Worm (Caenorhabditis elegans): Measurements from ENCODE around the gene pos-1.

The pos-1 gene

ce11 chrV:8409594-8409993 is 4.3 kb upstream of the pos-1 start:
- no peak for TF ChIP-seq Y5F2A.4 (GFP tag; optimal IDR thresholded peaks at IDR 0.05)
- no peak for TF ChIP-seq unc-39 (tag; optimal IDR thresholded peaks at IDR 0.05)
- TF ChIP-seq lin-29 (GFP tag; IDR thresholded peaks at IDR 0.05) = no peak
- no peak for TF ChIP-seq daf-8 (GFP tag; IDR thresholded peaks at IDR 0.05)
- no peak for TF ChIP-seq Y48G9A.11 (GFP tag; IDR thresholded peaks at IDR 0.05)
- no peak for TF ChIP-seq lin-15B (tag; optimal IDR thresholded peaks at IDR 0.05)
- TF ChIP-seq D1046.2 (GFP tag; IDR thresholded peaks at IDR 0.05) = no peak
- TF ChIP-seq nhr-10 (tag; optimal IDR thresholded peaks at IDR 0.05) = no peak
- no peak for TF ChIP-seq T26A8.4 (GFP tag; IDR thresholded peaks at IDR 0.05)
- no peak for TF ChIP-seq ctbp-1 (GFP tag; IDR thresholded peaks at IDR 0.05)
- TF ChIP-seq hlh-11 (tag; optimal IDR thresholded peaks at IDR 0.05) = peak; percentile 67
- no peak for TF ChIP-seq mdt-29 (GFP tag; IDR thresholded peaks at IDR 0.05)
- TF ChIP-seq nhr-25 (tag; optimal IDR thresholded peaks at IDR 0.05; ENCODE audit: borderline replicate concordance, insufficient read depth) = no peak
- TF ChIP-seq mxl-3 (GFP tag; optimal IDR thresholded peaks at IDR 0.05) = peak; percentile 55
- TF ChIP-seq nhr-111 (GFP tag; optimal IDR thresholded peaks at IDR 0.05) = no peak
- no peak for TF ChIP-seq pqm-1 (tag; optimal IDR thresholded peaks at IDR 0.05)
- no peak for TF ChIP-seq aly-2 (tag; optimal IDR thresholded peaks at IDR 0.05)
- TF ChIP-seq zfp-2 (tag; optimal IDR thresholded peaks at IDR 0.05) = no peak
- TF ChIP-seq hlh-30 (tag; optimal IDR thresholded peaks at IDR 0.05; ENCODE audit: insufficient read depth) = peak; percentile 37
- TF ChIP-seq Y75B8A.6 (GFP tag; IDR thresholded peaks at IDR 0.05) = no peak
- TF ChIP-seq zip-11 (GFP tag; IDR thresholded peaks at IDR 0.05) = no peak
- TF ChIP-seq ceh-32 (tag; optimal IDR thresholded peaks at IDR 0.05; ENCODE audit: poor library complexity) = no peak
- TF ChIP-seq ztf-7 (tag; optimal IDR thresholded peaks at IDR 0.05) = no peak
- no peak for TF ChIP-seq ceh-20 (GFP tag; IDR thresholded peaks at IDR 0.05)
- TF ChIP-seq lin-39 (tag; optimal IDR thresholded peaks at IDR 0.05) = no peak
- no peak for TF ChIP-seq nhr-6 (tag; optimal IDR thresholded peaks at IDR 0.05)
- no peak for TF ChIP-seq nhr-102 (tag; optimal IDR thresholded peaks at IDR 0.05)
- peak in 1 of 2 experiments; percentile 37 for TF ChIP-seq unc-62 (GFP tag; optimal IDR thresholded peaks at IDR 0.05 in 1 of 2)
- no peak for TF ChIP-seq unc-62 (tag; optimal IDR thresholded peaks at IDR 0.05)
- no peak for TF ChIP-seq fos-1 (tag; optimal IDR thresholded peaks at IDR 0.05)
- TF ChIP-seq nhr-48 (tag; optimal IDR thresholded peaks at IDR 0.05) = no peak
- TF ChIP-seq ZK546.5 (tag; optimal IDR thresholded peaks at IDR 0.05) = no peak
- no peak for TF ChIP-seq ceh-44 (GFP tag; IDR thresholded peaks at IDR 0.05)
- TF ChIP-seq daf-12 (tag; optimal IDR thresholded peaks at IDR 0.05) = no peak
- TF ChIP-seq tag-97 (GFP tag; IDR thresholded peaks at IDR 0.05) = no peak
- no peak for TF ChIP-seq egl-43 (GFP tag; IDR thresholded peaks at IDR 0.05)
- TF ChIP-seq nhr-41 (GFP tag; IDR thresholded peaks at IDR 0.05) = no peak
- TF ChIP-seq ceh-82 (tag; optimal IDR thresholded peaks at IDR 0.05) = no peak
- TF ChIP-seq nhr-28 (tag; optimal IDR thresholded peaks at IDR 0.05) = peak; percentile 26
- no peak for TF ChIP-seq mxl-2 (GFP tag; conservative IDR thresholded peaks at IDR 0.05)
- TF ChIP-seq cey-2 (tag; optimal IDR thresholded peaks at IDR 0.05; ENCODE audit: borderline replicate concordance, insufficient read depth) = no peak
- no peak for TF ChIP-seq nhr-76 (tag; optimal IDR thresholded peaks at IDR 0.05)
- TF ChIP-seq zip-2 (tag; optimal IDR thresholded peaks at IDR 0.05) = no peak
- no peak for TF ChIP-seq T20F7.1 (GFP tag; optimal IDR thresholded peaks at IDR 0.05)

ce11 chrV:8410406-8410805 is 3.5 kb upstream of the pos-1 start, which contains the start of gene F52E1.2:
TSS of gene F52E1.2 (plus strand) at chrV:8410595.
- no peak for TF ChIP-seq unc-130 (GFP tag; optimal IDR thresholded peaks at IDR 0.05)
- no peak for TF ChIP-seq ceh-20 (GFP tag; IDR thresholded peaks at IDR 0.05)
- no peak for TF ChIP-seq spr-3 (GFP tag; optimal IDR thresholded peaks at IDR 0.05)
- no peak for TF ChIP-seq saeg-2 (GFP tag; IDR thresholded peaks at IDR 0.05)
- TF ChIP-seq unc-62 (GFP tag; optimal IDR thresholded peaks at IDR 0.05 in 1 of 2) = peak in 1 of 2 experiments; percentile 93
- no peak for TF ChIP-seq unc-62 (tag; optimal IDR thresholded peaks at IDR 0.05)
- no peak for TF ChIP-seq dpl-1 (GFP tag; optimal IDR thresholded peaks at IDR 0.05)
